Worm (Caenorhabditis elegans) whole organism, young adult: ENCODE data around the gene C26B9.6.
A peak's percentile ranks its signal among the peaks of the same experiment; 100 is the strongest.

ENCODE experiments used
- C06A6.2 ChIP-seq: fragments of 200-800 bp; sonication (Bioruptor generic); conservative IDR thresholded peaks from 2 replicates; pipeline ENCODE4 v1.3.6; 2022; ENCODE audit warnings: missing genetic modification characterization, missing compliant biosample characterization
- C17E4.6 ChIP-seq: fragments of 200-800 bp; sonication (Bioruptor generic); IDR thresholded peaks from 2 replicates; pipeline ENCODE4 v1.3.6; 2022; ENCODE audit warnings: missing genetic modification reagents, missing genetic modification characterization, missing compliant biosample characterization
- F10E7.11 ChIP-seq: sonication (generic microtip); optimal IDR thresholded peaks from 2 replicates; lab custom pipeline; 2017; ENCODE audit warnings: mild to moderate bottlenecking, missing genetic modification characterization, moderate library complexity, missing compliant biosample characterization
- F23B12.7 ChIP-seq: sonication (generic microtip); optimal IDR thresholded peaks from 2 replicates; lab custom pipeline; 2017; ENCODE audit warnings: missing genetic modification characterization, mild to moderate bottlenecking, missing compliant biosample characterization, antibody characterized with exemption, moderate library complexity; ENCODE audit not compliant: insufficient read depth
- F39B2.1 ChIP-seq: fragments of 200-800 bp; sonication (Bioruptor generic); IDR thresholded peaks from 2 replicates; pipeline ENCODE4 v1.3.6; 2022; ENCODE audit warnings: missing genetic modification reagents, missing genetic modification characterization, missing compliant biosample characterization
- K11D2.4 ChIP-seq: fragments of 200-800 bp; sonication (Bioruptor generic); IDR thresholded peaks from 2 replicates; pipeline ENCODE4 v1.3.6; 2022; ENCODE audit warnings: missing genetic modification reagents, missing genetic modification characterization, missing compliant biosample characterization
- K12H6.12 ChIP-seq: fragments of 200-800 bp; sonication (Bioruptor generic); optimal IDR thresholded peaks from 2 replicates; lab custom pipeline; 2018; ENCODE audit warnings: mild to moderate bottlenecking, missing genetic modification characterization, missing compliant biosample characterization
- T26A5.8 ChIP-seq: sonication (generic microtip); optimal IDR thresholded peaks from 2 replicates; lab custom pipeline; 2016; ENCODE audit warnings: missing genetic modification characterization, missing compliant biosample characterization
- Y53G8AR.9 ChIP-seq: fragments of 200-800 bp; sonication (Bioruptor generic); conservative IDR thresholded peaks from 2 replicates; pipeline ENCODE4 v1.3.6; 2022; ENCODE audit warnings: missing genetic modification reagents, missing genetic modification characterization, missing compliant biosample characterization
- ZK185.1 ChIP-seq: sonication (generic microtip); optimal IDR thresholded peaks from 2 replicates; lab custom pipeline; 2016; ENCODE audit warnings: mild to moderate bottlenecking, missing genetic modification characterization, missing compliant biosample characterization; ENCODE audit not compliant: poor library complexity, severe bottlenecking
- attf-5 ChIP-seq: fragments of 200-800 bp; sonication (Bioruptor generic); optimal IDR thresholded peaks from 2 replicates; lab custom pipeline; 2018; ENCODE audit warnings: mild to moderate bottlenecking, missing genetic modification characterization, missing compliant biosample characterization
- ceh-100 ChIP-seq: fragments of 200-800 bp; sonication (Bioruptor generic); IDR thresholded peaks from 2 replicates; pipeline ENCODE4 v1.3.6; 2022; ENCODE audit warnings: missing genetic modification reagents, missing genetic modification characterization, missing compliant biosample characterization
- ceh-27 ChIP-seq: fragments of 200-800 bp; sonication (Bioruptor generic); optimal IDR thresholded peaks from 2 replicates; lab custom pipeline; 2018; ENCODE audit warnings: mild to moderate bottlenecking, missing genetic modification characterization, moderate library complexity, missing compliant biosample characterization
- ceh-79 ChIP-seq: sonication (generic microtip); optimal IDR thresholded peaks from 2 replicates; lab custom pipeline; 2017; ENCODE audit warnings: mild to moderate bottlenecking, missing genetic modification characterization, missing compliant biosample characterization
- efl-1 ChIP-seq: fragments of 150-350 bp; optimal IDR thresholded peaks from 2 replicates; lab custom pipeline; 2014; ENCODE audit warnings: missing biosample characterization, missing genetic modification reagents, missing genetic modification characterization
- ekl-4 ChIP-seq: fragments of 200-800 bp; sonication (Bioruptor generic); IDR thresholded peaks from 2 replicates; pipeline ENCODE4 v1.3.6; 2022; ENCODE audit warnings: missing genetic modification reagents, missing genetic modification characterization, missing compliant biosample characterization
- hmg-1.2 ChIP-seq: fragments of 200-800 bp; sonication (Bioruptor generic); IDR thresholded peaks from 2 replicates; pipeline ENCODE4 v1.3.6; 2022; ENCODE audit warnings: missing genetic modification reagents, missing genetic modification characterization, missing compliant biosample characterization
- lag-1 ChIP-seq: fragments of 200-800 bp; sonication (Bioruptor generic); IDR thresholded peaks from 2 replicates; pipeline ENCODE4 v1.3.6; 2022; ENCODE audit warnings: missing genetic modification reagents, missing genetic modification characterization, missing compliant biosample characterization
- let-526 ChIP-seq: fragments of 200-800 bp; sonication (Bioruptor generic); IDR thresholded peaks from 2 replicates; pipeline ENCODE4 v1.3.6; 2022; ENCODE audit warnings: missing genetic modification reagents, missing genetic modification characterization, missing compliant biosample characterization
- lin-40 ChIP-seq: sonication (generic microtip); optimal IDR thresholded peaks from 2 replicates; lab custom pipeline; 2016; ENCODE audit warnings: missing genetic modification characterization, mild to moderate bottlenecking, missing compliant biosample characterization, missing genotype, missing genetic modification reagents
- madf-10 ChIP-seq: sonication (generic microtip); optimal IDR thresholded peaks from 2 replicates; lab custom pipeline; 2016; ENCODE audit warnings: mild to moderate bottlenecking, missing genetic modification characterization, missing compliant biosample characterization
- madf-3 ChIP-seq: fragments of 200-800 bp; sonication (Bioruptor generic); IDR thresholded peaks from 2 replicates; pipeline ENCODE4 v1.3.6; 2022; ENCODE audit warnings: missing genetic modification reagents, missing genetic modification characterization, missing compliant biosample characterization
- nfyb-1 ChIP-seq: fragments of 200-800 bp; sonication (Bioruptor generic); IDR thresholded peaks from 2 replicates; pipeline ENCODE4 v1.3.6; 2022; ENCODE audit warnings: missing genetic modification reagents, missing genetic modification characterization, missing compliant biosample characterization
- nhr-80 ChIP-seq: sonication (generic microtip); optimal IDR thresholded peaks from 2 replicates; lab custom pipeline; 2016; ENCODE audit warnings: missing genetic modification characterization, missing compliant biosample characterization
- pbrm-1 ChIP-seq: fragments of 200-800 bp; sonication (Bioruptor generic); IDR thresholded peaks from 2 replicates; pipeline ENCODE4 v1.3.6; 2022; ENCODE audit warnings: missing genetic modification reagents, missing genetic modification characterization, missing compliant biosample characterization
- rpc-1 ChIP-seq, 2 experiments: fragments of 150-350 bp in 1 of 2; sonication (generic microtip) in 1 of 2; optimal IDR thresholded peaks; 2 replicates each; lab custom pipeline; 2014 to 2018; ENCODE audit warnings: missing biosample characterization in 1 of 2, missing genetic modification characterization in 1 of 2, missing genetic modification reagents in 1 of 2, missing genotype in 1 of 2
- sdz-38 ChIP-seq: sonication (generic microtip); optimal IDR thresholded peaks from 2 replicates; lab custom pipeline; 2016; ENCODE audit warnings: missing genotype, missing genetic modification characterization, missing compliant biosample characterization
- sea-2 ChIP-seq: fragments of 200-800 bp; sonication (Bioruptor generic); IDR thresholded peaks from 2 replicates; pipeline ENCODE4 v1.3.6; 2022; ENCODE audit warnings: missing genetic modification characterization, missing compliant biosample characterization
- snpc-3.4 ChIP-seq: sonication (generic microtip); optimal IDR thresholded peaks from 2 replicates; lab custom pipeline; 2017; ENCODE audit warnings: missing genetic modification characterization, mild to moderate bottlenecking, missing compliant biosample characterization, antibody characterized with exemption, moderate library complexity, missing genotype, missing genetic modification reagents
- snpc-4 ChIP-seq, 5 experiments: fragments of 150-350 bp in 1 of 5; sonication (generic microtip) in 4 of 5; optimal IDR thresholded peaks; 2 replicates each; lab custom pipeline; 2014 to 2018; ENCODE audit warnings: missing genetic modification characterization in 5 of 5, missing biosample characterization in 3 of 5, antibody characterized with exemption in 2 of 5, mild to moderate bottlenecking in 2 of 5, missing compliant biosample characterization in 2 of 5, missing genotype in 2 of 5, moderate library complexity in 2 of 5, missing genetic modification reagents in 1 of 5
- tbx-9 ChIP-seq: sonication (generic microtip); optimal IDR thresholded peaks from 2 replicates; lab custom pipeline; 2016; ENCODE audit warnings: borderline replicate concordance, missing genetic modification characterization, inconsistent platforms, missing compliant biosample characterization
- tlf-1 ChIP-seq: fragments of 200-800 bp; sonication (Bioruptor generic); optimal IDR thresholded peaks from 2 replicates; lab custom pipeline; 2018; ENCODE audit warnings: mild to moderate bottlenecking, missing genetic modification characterization, missing compliant biosample characterization
- ztf-18 ChIP-seq: sonication (generic microtip); optimal IDR thresholded peaks from 2 replicates; lab custom pipeline; 2016; ENCODE audit warnings: missing genotype, mild to moderate bottlenecking, missing genetic modification characterization, missing compliant biosample characterization
- ztf-26 ChIP-seq: sonication (generic microtip); optimal IDR thresholded peaks from 2 replicates; lab custom pipeline; 2017; ENCODE audit warnings: missing genetic modification characterization, missing compliant biosample characterization
- ztf-28 ChIP-seq: fragments of 200-800 bp; sonication (Bioruptor generic); IDR thresholded peaks from 2 replicates; pipeline ENCODE4 v1.3.6; 2022; ENCODE audit warnings: missing genetic modification reagents, missing genetic modification characterization, missing compliant biosample characterization

C26B9.6 gene

DNA sequence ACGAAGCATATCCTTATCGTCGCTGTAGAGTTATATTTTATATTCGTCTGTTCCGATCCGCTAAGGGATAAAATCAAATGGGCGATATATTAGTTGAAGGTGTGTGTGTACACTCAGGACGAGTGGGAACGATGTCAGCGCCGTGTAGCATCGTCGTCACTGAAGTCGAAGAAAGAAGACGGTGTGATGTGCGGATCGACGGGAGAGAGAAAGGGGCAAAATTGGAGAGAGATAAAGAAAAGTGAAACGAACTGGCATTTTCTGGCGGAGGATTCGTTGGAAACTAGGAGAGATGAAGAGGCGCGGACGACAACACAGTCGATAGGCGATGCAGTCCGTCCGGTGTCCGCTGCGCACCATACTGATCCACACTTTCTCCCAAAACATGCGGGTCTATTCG lies 2.7 kb upstream of the C26B9.6 start, which contains the start of gene C26B9.3:
TSS of gene C26B9.3 (plus strand) at position 343 of the 400 bp plus-strand sequence.
- no peak for TF ChIP-seq madf-3 (GFP tag; lab: Robert Waterston, UW)

DNA sequence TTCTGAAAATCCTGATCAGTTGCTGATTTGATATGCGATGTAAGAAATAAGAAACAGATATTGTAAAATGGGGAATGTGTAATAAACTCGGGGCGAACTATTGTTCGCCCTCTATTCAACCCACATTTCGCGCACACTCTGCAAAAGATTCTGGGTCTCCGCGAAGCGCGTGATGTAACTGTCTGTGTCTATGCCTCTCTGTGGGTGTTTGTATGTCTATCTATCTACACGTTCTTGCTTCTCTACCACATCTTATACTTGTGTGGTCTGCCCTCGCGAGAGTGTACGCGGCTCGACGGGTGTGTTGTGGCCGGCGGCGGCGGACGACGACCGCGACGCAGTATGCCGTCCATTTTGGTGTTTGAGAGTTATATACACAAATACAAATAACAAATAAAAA lies 1.2 kb upstream of the C26B9.6 start:
- TF ChIP-seq madf-10 (tag; lab: Kevin White, UChicago) (peak; percentile 95), F23B12.7 (no peak), pbrm-1 (GFP tag; lab: Robert Waterston, UW) (peak; percentile 20; the same call in 1 of the 2 replicates), K12H6.12 (tag; lab: Kevin White, UChicago) (peak; percentile 47), ztf-26 (peak; percentile 33), ZK185.1 (tag; lab: Kevin White, UChicago) (peak; percentile 21), tlf-1 (GFP tag; lab: Kevin White, UChicago) (no peak), nfyb-1 (GFP tag; lab: Robert Waterston, UW) (0 out of 2 replicates have a peak, but pooled peaks have one; percentile 47), Y53G8AR.9 (no peak), nhr-80 (tag; lab: Kevin White, UChicago) (peak; percentile 73), lin-40 (tag; lab: Kevin White, UChicago) (peak; percentile 68), hmg-1.2 (GFP tag; lab: Robert Waterston, UW) (peak; percentile 75; the same call in 1 of the 2 replicates), sdz-38 (no peak), ceh-27 (GFP tag; lab: Kevin White, UChicago) (peak; percentile 73), ztf-18 (peak; percentile 17), T26A5.8 (no peak), K11D2.4 (no peak), madf-3 (GFP tag; lab: Robert Waterston, UW) (0 out of 2 replicates have a peak, but pooled peaks have one; percentile 62), snpc-3.4 (peak; percentile 44), snpc-4 (GFP tag; optimal IDR thresholded peaks at IDR 0.05; lab: Kevin White, UChicago) (no peak), snpc-4 (tag; optimal IDR thresholded peaks at IDR 0.05; lab: Kevin White, UChicago) (peak in 2 of 4 experiments; percentile 17 to 40), let-526 (GFP tag; lab: Robert Waterston, UW) (0 out of 2 replicates have a peak, but pooled peaks have one; percentile 27), attf-5 (GFP tag; lab: Kevin White, UChicago) (peak; percentile 60)

DNA sequence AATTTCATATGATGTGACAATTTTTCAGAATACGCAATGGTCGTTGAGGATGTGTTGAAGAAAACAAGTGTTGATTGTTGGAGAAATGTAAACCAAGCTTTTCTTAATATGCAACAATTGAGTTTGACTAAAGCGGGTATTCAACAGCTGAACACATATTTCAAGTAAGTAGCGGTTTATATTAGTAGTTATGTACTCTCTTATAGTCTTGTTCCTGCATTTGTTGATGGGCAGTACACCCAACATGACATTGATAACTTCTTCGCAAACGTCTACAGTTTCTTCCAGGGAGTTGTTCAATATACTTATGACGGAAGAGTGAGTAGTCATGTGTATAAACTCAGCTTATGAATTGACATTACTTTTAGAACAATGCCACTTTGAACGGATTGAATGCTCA lies 4.5 kb downstream of the C26B9.6 start:
- TF ChIP-seq C17E4.6 (no peak), ekl-4 (no peak), tbx-9 (no peak), ztf-28 (GFP tag; lab: Robert Waterston, UW) (no peak), sea-2 (GFP tag; lab: Robert Waterston, UW) (no peak), lag-1 (no peak), ceh-79 (tag; lab: Kevin White, UChicago) (no peak), F39B2.1 (no peak), rpc-1 (optimal IDR thresholded peaks at IDR 0.05; lab: Kevin White, UChicago) (no peak), rpc-1 (tag; optimal IDR thresholded peaks at IDR 0.05; lab: Kevin White, UChicago) (no peak), efl-1 (GFP tag; lab: Kevin White, UChicago) (no peak), Y53G8AR.9 (no peak), C06A6.2 (GFP tag; lab: Robert Waterston, UW) (no peak), F10E7.11 (no peak)

DNA sequence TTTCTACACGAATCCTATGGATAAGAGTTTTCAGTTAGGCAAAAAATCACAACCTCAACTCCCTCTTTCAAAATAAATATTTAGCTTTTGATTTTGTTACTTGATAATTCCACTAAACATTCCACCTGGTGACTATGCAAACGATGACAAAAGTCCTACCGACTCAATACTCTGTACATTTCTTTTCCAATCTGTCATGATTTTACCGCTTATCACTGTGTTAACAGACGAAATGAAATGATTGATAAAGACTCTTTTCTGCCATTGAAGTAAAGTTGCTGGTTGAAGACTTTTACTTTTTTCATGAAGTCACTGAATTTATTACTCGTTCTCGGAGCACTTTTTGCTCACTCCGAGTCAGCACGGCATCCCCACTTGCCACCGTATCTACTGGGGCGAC lies 6.0 kb downstream of the C26B9.6 start, which contains the start of gene C26B9.5:
TSS of gene C26B9.5 (plus strand) at position 244 of the 400 bp plus-strand sequence.
- TF ChIP-seq ceh-100 (GFP tag; lab: Robert Waterston, UW) (no peak), nhr-80 (tag; lab: Kevin White, UChicago) (peak; percentile 68)
